Worm (Caenorhabditis elegans): ENCODE measurements around the gene srlf-33.

- no peak for TF ChIP-seq egl-27 (tag; optimal IDR thresholded peaks at IDR 0.05)
- no peak for TF ChIP-seq nhr-12 (tag; optimal IDR thresholded peaks at IDR 0.05)
- no peak for TF ChIP-seq aly-2 (tag; optimal IDR thresholded peaks at IDR 0.05)
- no peak for TF ChIP-seq ztf-11 (tag; optimal IDR thresholded peaks at IDR 0.05)
- TF ChIP-seq F13H6.1 (tag; optimal IDR thresholded peaks at IDR 0.05) = no peak
- TF ChIP-seq lsy-2 (tag; optimal IDR thresholded peaks at IDR 0.05) = peak in 1 of 2 experiments; percentile 58
- TF ChIP-seq mbf-1 (tag; optimal IDR thresholded peaks at IDR 0.05) = no peak
- no peak for TF ChIP-seq ama-1 (optimal IDR thresholded peaks at IDR 0.05)
- no peak for TF ChIP-seq nhr-77 (tag; optimal IDR thresholded peaks at IDR 0.05)
- peak; percentile 72 for TF ChIP-seq fos-1 (tag; optimal IDR thresholded peaks at IDR 0.05)
These were observed 27.5 kb downstream of the srlf-33 start for ce11 chrIV:11897710-11898109.
